Worm (Caenorhabditis elegans): ENCODE results near the gene mrpl-30.

ce11 chrIII:2421226-2421625 lies 10.5 kb upstream of the mrpl-30 start:
- TF ChIP-seq him-1 (tag; optimal IDR thresholded peaks at IDR 0.05) (no peak), dao-5 (tag; optimal IDR thresholded peaks at IDR 0.05) (no peak), W03F9.2 (tag; optimal IDR thresholded peaks at IDR 0.05) (no peak)

All from whole organism, L4/young adult.